Worm (Caenorhabditis elegans) whole organism, L2 larva: ENCODE results near the gene hrpa-2.

ENCODE experiments used
- egl-27 ChIP-seq: sonication (generic microtip); optimal IDR thresholded peaks from 3 replicates; lab custom pipeline; 2017; ENCODE audit warnings: missing biosample characterization, missing genetic modification reagents, missing genetic modification characterization
- elt-3 ChIP-seq: sonication (generic microtip); optimal IDR thresholded peaks from 2 replicates; lab custom pipeline; 2017; ENCODE audit warnings: missing biosample characterization, missing genetic modification characterization
- mdl-1 ChIP-seq, 2 experiments: fragments of 150-350 bp in 1 of 2; sonication (generic microtip) in 1 of 2; optimal IDR thresholded peaks; 2 replicates each; lab custom pipeline; 2017; ENCODE audit warnings: missing biosample characterization in 2 of 2, missing genetic modification characterization in 2 of 2
- nhr-23 ChIP-seq: fragments of 150-350 bp; optimal IDR thresholded peaks from 2 replicates; lab custom pipeline; 2014; ENCODE audit warnings: missing biosample characterization, missing genetic modification reagents, missing genetic modification characterization
- nhr-77 ChIP-seq: fragments of 150-350 bp; optimal IDR thresholded peaks from 2 replicates; lab custom pipeline; 2014; ENCODE audit warnings: missing biosample characterization, missing genetic modification characterization
- unc-39 ChIP-seq: fragments of 150-350 bp; optimal IDR thresholded peaks from 2 replicates; lab custom pipeline; 2014; ENCODE audit warnings: missing biosample characterization, missing genetic modification characterization
- unc-62 ChIP-seq: fragments of 150-350 bp; optimal IDR thresholded peaks from 2 replicates; lab custom pipeline; 2014; ENCODE audit warnings: missing biosample characterization, missing genetic modification reagents, missing genetic modification characterization

DNA sequence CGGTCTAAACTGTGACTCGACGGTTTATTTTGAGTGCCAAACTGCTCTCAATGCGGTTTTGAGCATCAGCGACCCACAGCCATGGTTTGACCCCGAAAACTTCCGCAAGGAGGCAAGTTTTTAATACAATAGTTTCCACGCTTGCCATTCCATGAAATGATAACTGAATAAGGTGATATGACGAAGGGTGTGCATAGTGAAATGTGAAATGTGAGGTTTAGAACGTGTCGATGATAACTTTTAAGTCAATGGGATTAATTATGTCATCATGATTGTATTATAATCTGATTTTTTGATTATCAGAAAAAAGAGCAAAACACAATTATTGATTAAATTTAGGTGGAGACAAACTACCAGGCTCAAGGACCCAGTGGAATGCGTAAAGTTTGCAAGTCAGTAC, 39.2 kb downstream of the hrpa-2 start:
- TF ChIP-seq unc-39 (tag; lab: Kevin White, UChicago) (no peak), mdl-1 (tag; optimal IDR thresholded peaks at IDR 0.05; lab: Kevin White, UChicago) (no peak), nhr-77 (tag; lab: Kevin White, UChicago) (no peak), unc-62 (no peak), elt-3 (tag; lab: Kevin White, UChicago) (no peak), egl-27 (tag; lab: Kevin White, UChicago) (no peak), nhr-23 (tag; lab: Kevin White, UChicago) (no peak)
